Worm (Caenorhabditis elegans) whole organism, late embryonic: Measurements from ENCODE around the gene C13G3.12.
A peak's percentile ranks its signal among the peaks of the same experiment; 100 is the strongest.

Source experiments
- C08G9.2 ChIP-seq: sonication (generic microtip); optimal IDR thresholded peaks from 2 replicates; lab custom pipeline; 2016; ENCODE audit warnings: mild to moderate bottlenecking, missing genetic modification characterization, moderate library complexity, missing compliant biosample characterization
- C38D4.7 ChIP-seq: fragments of 200-800 bp; sonication (Bioruptor generic); optimal IDR thresholded peaks from 2 replicates; lab custom pipeline; 2018; ENCODE audit warnings: mild to moderate bottlenecking, missing genetic modification characterization, moderate library complexity, missing compliant biosample characterization
- F13H6.1 ChIP-seq: sonication (generic microtip); optimal IDR thresholded peaks from 2 replicates; lab custom pipeline; 2016; ENCODE audit warnings: missing genetic modification characterization, missing compliant biosample characterization
- K02D7.2 ChIP-seq: sonication (generic microtip); optimal IDR thresholded peaks from 2 replicates; lab custom pipeline; 2017; ENCODE audit warnings: mild to moderate bottlenecking, missing genetic modification characterization, missing compliant biosample characterization
- K09A11.1 ChIP-seq: sonication (generic microtip); optimal IDR thresholded peaks from 2 replicates; lab custom pipeline; 2017; ENCODE audit warnings: antibody characterized with exemption, mild to moderate bottlenecking, missing genetic modification characterization, missing compliant biosample characterization; ENCODE audit not compliant: insufficient read depth
- Y22D7AL.16 ChIP-seq: sonication (generic microtip); optimal IDR thresholded peaks from 2 replicates; lab custom pipeline; 2016; ENCODE audit warnings: missing genetic modification characterization, missing compliant biosample characterization
- ceh-19 ChIP-seq: fragments of 200-800 bp; sonication (Bioruptor generic); optimal IDR thresholded peaks from 2 replicates; lab custom pipeline; 2018; ENCODE audit warnings: mild to moderate bottlenecking, missing genetic modification characterization, missing compliant biosample characterization
- ceh-24 ChIP-seq: sonication (generic microtip); optimal IDR thresholded peaks from 2 replicates; lab custom pipeline; 2016; ENCODE audit warnings: mild to moderate bottlenecking, missing genetic modification characterization, missing compliant biosample characterization
- ceh-31 ChIP-seq: sonication (generic microtip); optimal IDR thresholded peaks from 2 replicates; lab custom pipeline; 2016; ENCODE audit warnings: missing genetic modification characterization, missing compliant biosample characterization
- ceh-45 ChIP-seq: fragments of 200-800 bp; sonication (Bioruptor generic); IDR thresholded peaks from 2 replicates; pipeline ENCODE4 v1.3.6; 2022; ENCODE audit warnings: missing genetic modification reagents, missing genetic modification characterization, missing compliant biosample characterization
- ceh-48 ChIP-seq: sonication (generic microtip); optimal IDR thresholded peaks from 2 replicates; lab custom pipeline; 2016; ENCODE audit warnings: missing genetic modification characterization, inconsistent platforms, missing compliant biosample characterization
- ceh-6 ChIP-seq: fragments of 200-800 bp; sonication (Bioruptor generic); optimal IDR thresholded peaks from 2 replicates; lab custom pipeline; 2018; ENCODE audit warnings: mild to moderate bottlenecking, missing genetic modification characterization, missing compliant biosample characterization
- che-1 ChIP-seq: sonication (generic microtip); optimal IDR thresholded peaks from 2 replicates; lab custom pipeline; 2016; ENCODE audit warnings: mild to moderate bottlenecking, missing genetic modification characterization, missing compliant biosample characterization
- dmd-4 ChIP-seq: sonication (generic microtip); optimal IDR thresholded peaks from 2 replicates; lab custom pipeline; 2016; ENCODE audit warnings: borderline replicate concordance, missing genetic modification characterization, missing compliant biosample characterization
- elt-2 ChIP-seq: sonication (generic microtip); optimal IDR thresholded peaks from 2 replicates; lab custom pipeline; 2016; ENCODE audit warnings: missing genetic modification reagents, missing genetic modification characterization, missing compliant biosample characterization
- ets-4 ChIP-seq: sonication (generic microtip); optimal IDR thresholded peaks from 2 replicates; lab custom pipeline; 2016; ENCODE audit warnings: missing genetic modification characterization, missing compliant biosample characterization
- eyg-1 ChIP-seq: sonication (generic microtip); optimal IDR thresholded peaks from 2 replicates; lab custom pipeline; 2016; ENCODE audit warnings: missing genotype, missing genetic modification characterization, missing compliant biosample characterization
- fax-1 ChIP-seq: sonication (generic microtip); optimal IDR thresholded peaks from 2 replicates; lab custom pipeline; 2016; ENCODE audit warnings: missing genotype, missing genetic modification characterization, missing compliant biosample characterization
- fkh-10 ChIP-seq: fragments of 150-350 bp; optimal IDR thresholded peaks from 2 replicates; lab custom pipeline; 2014; ENCODE audit warnings: missing biosample characterization, missing genetic modification reagents, missing genetic modification characterization
- hlh-13 ChIP-seq: fragments of 200-800 bp; sonication (Bioruptor generic); optimal IDR thresholded peaks from 2 replicates; lab custom pipeline; 2018; ENCODE audit warnings: mild to moderate bottlenecking, missing genetic modification characterization, missing compliant biosample characterization
- hlh-6 ChIP-seq: sonication (generic microtip); optimal IDR thresholded peaks from 2 replicates; lab custom pipeline; 2016; ENCODE audit warnings: missing genotype, missing genetic modification characterization, missing compliant biosample characterization
- madf-2 ChIP-seq: sonication (generic microtip); optimal IDR thresholded peaks from 2 replicates; lab custom pipeline; 2017; ENCODE audit warnings: missing genetic modification characterization, missing compliant biosample characterization
- nhr-232 ChIP-seq: sonication (generic microtip); optimal IDR thresholded peaks from 2 replicates; lab custom pipeline; 2016; ENCODE audit warnings: missing genetic modification characterization, missing compliant biosample characterization
- npax-4 ChIP-seq: sonication (generic microtip); optimal IDR thresholded peaks from 2 replicates; lab custom pipeline; 2016; ENCODE audit warnings: missing genetic modification characterization, missing compliant biosample characterization
- odd-2 ChIP-seq: sonication (generic microtip); optimal IDR thresholded peaks from 2 replicates; lab custom pipeline; 2017; ENCODE audit warnings: antibody characterized with exemption, mild to moderate bottlenecking, missing genetic modification characterization, missing compliant biosample characterization
- pat-9 ChIP-seq: fragments of 200-800 bp; sonication (Bioruptor generic); optimal IDR thresholded peaks from 2 replicates; lab custom pipeline; 2018; ENCODE audit warnings: mild to moderate bottlenecking, missing genetic modification characterization, moderate library complexity, missing compliant biosample characterization
- pax-1 ChIP-seq: fragments of 150-350 bp; optimal IDR thresholded peaks from 2 replicates; lab custom pipeline; 2014; ENCODE audit warnings: missing biosample characterization, missing genetic modification characterization
- pha-2 ChIP-seq: sonication (generic microtip); optimal IDR thresholded peaks from 2 replicates; lab custom pipeline; 2017; ENCODE audit warnings: mild to moderate bottlenecking, missing genetic modification characterization, missing compliant biosample characterization
- pqm-1 ChIP-seq: sonication (generic microtip); optimal IDR thresholded peaks from 2 replicates; lab custom pipeline; 2016; ENCODE audit warnings: missing genetic modification characterization, missing compliant biosample characterization
- rnt-1 ChIP-seq: sonication (generic microtip); optimal IDR thresholded peaks from 2 replicates; lab custom pipeline; 2016; ENCODE audit warnings: missing genetic modification characterization, missing compliant biosample characterization
- sdc-2 ChIP-seq: sonication (generic microtip); optimal IDR thresholded peaks from 2 replicates; lab custom pipeline; 2016; ENCODE audit warnings: missing genotype, missing genetic modification characterization, missing compliant biosample characterization
- sox-4 ChIP-seq: sonication (generic microtip); optimal IDR thresholded peaks from 2 replicates; lab custom pipeline; 2017; ENCODE audit warnings: mild to moderate bottlenecking, missing genetic modification characterization, inconsistent platforms, missing compliant biosample characterization
- tbx-2 ChIP-seq: sonication (generic microtip); optimal IDR thresholded peaks from 2 replicates; lab custom pipeline; 2016; ENCODE audit warnings: missing genetic modification characterization, missing compliant biosample characterization
- unc-42 ChIP-seq: sonication (generic microtip); optimal IDR thresholded peaks from 2 replicates; lab custom pipeline; 2016; ENCODE audit warnings: missing genotype, missing genetic modification characterization, missing compliant biosample characterization
- unc-86 ChIP-seq: sonication (generic microtip); optimal IDR thresholded peaks from 2 replicates; lab custom pipeline; 2016; ENCODE audit warnings: missing genetic modification characterization, missing compliant biosample characterization
- zip-5 ChIP-seq: sonication (generic microtip); optimal IDR thresholded peaks from 2 replicates; lab custom pipeline; 2016; ENCODE audit warnings: missing genetic modification characterization, missing compliant biosample characterization

The C13G3.12 gene

DNA sequence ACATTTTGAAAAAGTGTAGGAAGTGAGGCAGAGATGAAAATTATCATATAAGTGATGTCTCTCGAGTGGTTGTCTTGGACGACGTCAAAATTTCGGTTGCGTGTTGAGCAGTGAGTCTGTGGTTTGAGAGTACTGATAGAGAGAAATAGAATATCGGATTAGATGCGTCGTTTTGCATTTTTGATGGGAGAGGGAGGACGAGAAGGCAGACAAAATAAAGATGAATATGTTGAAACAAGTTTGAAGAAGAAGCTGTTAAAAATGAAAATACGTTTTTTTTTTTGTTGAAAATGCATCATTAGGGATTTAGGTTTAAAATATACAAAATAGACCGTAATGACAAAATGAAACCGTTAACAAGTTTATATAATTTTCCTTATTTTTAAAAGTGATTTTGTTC is 40.4 kb upstream of the C13G3.12 start, which contains the start of gene T04C12.9:
Gene T04C12.9, minus strand, starts transcription at position 101 of the 400 bp plus-strand sequence.
- no peak for TF ChIP-seq C08G9.2
- TF ChIP-seq elt-2 (tag; lab: Kevin White, UChicago): no peak
- no peak for TF ChIP-seq F13H6.1
- TF ChIP-seq K09A11.1 (tag; lab: Kevin White, UChicago): no peak
- no peak for TF ChIP-seq ceh-24 (tag; lab: Kevin White, UChicago)
- no peak for TF ChIP-seq eyg-1 (tag; lab: Kevin White, UChicago)
- no peak for TF ChIP-seq ets-4 (tag; lab: Kevin White, UChicago)

ce11 chrV:11061887-11062286 is 39.2 kb upstream of the C13G3.12 start:
- TF ChIP-seq unc-42 (tag; lab: Kevin White, UChicago) (no peak), tbx-2 (tag; lab: Kevin White, UChicago) (no peak)

ce11 chrV:11060239-11060984 is 37.7 kb upstream of the C13G3.12 start, which contains the start of gene T04C12.11:
Gene T04C12.11, minus strand, starts transcription at chrV:11060289.
- TF ChIP-seq ceh-19 (GFP tag; lab: Kevin White, UChicago) (no peak), pax-1 (no peak), rnt-1 (no peak), K02D7.2 (tag; lab: Kevin White, UChicago) (no peak), hlh-6 (tag; lab: Kevin White, UChicago) (no peak), npax-4 (tag; lab: Kevin White, UChicago) (no peak), pha-2 (tag; lab: Kevin White, UChicago) (no peak), Y22D7AL.16 (no peak), odd-2 (tag; lab: Kevin White, UChicago) (no peak), hlh-13 (no peak), nhr-232 (no peak), pqm-1 (no peak)

ce11 chrV:11059180-11059579 is 36.5 kb upstream of the C13G3.12 start, which contains the start of gene T04C12.1:
Gene T04C12.1, minus strand, starts transcription at chrV:11059269.
- no peak for TF ChIP-seq pat-9
- peak; percentile 45 for TF ChIP-seq elt-2 (tag; lab: Kevin White, UChicago)
- no peak for TF ChIP-seq unc-86 (tag; lab: Kevin White, UChicago)

- TF ChIP-seq rnt-1: no peak
- no peak for TF ChIP-seq unc-42 (tag; lab: Kevin White, UChicago)
- no peak for TF ChIP-seq ceh-19 (GFP tag; lab: Kevin White, UChicago)
- no peak for TF ChIP-seq ceh-31 (tag; lab: Kevin White, UChicago)
- TF ChIP-seq C38D4.7 (GFP tag; lab: Kevin White, UChicago): no peak
- no peak for TF ChIP-seq ets-4 (tag; lab: Kevin White, UChicago)
- TF ChIP-seq fax-1 (tag; lab: Kevin White, UChicago): no peak
- no peak for TF ChIP-seq fkh-10 (GFP tag; lab: Kevin White, UChicago)
- no peak for TF ChIP-seq sdc-2 (tag; lab: Kevin White, UChicago)
- TF ChIP-seq tbx-2 (tag; lab: Kevin White, UChicago): no peak
- TF ChIP-seq zip-5: no peak
- no peak for TF ChIP-seq madf-2 (tag; lab: Kevin White, UChicago)
- no peak for TF ChIP-seq che-1 (tag; lab: Kevin White, UChicago)
- no peak for TF ChIP-seq ceh-6 (GFP tag; lab: Kevin White, UChicago)
- no peak for TF ChIP-seq sox-4 (tag; lab: Kevin White, UChicago)
- TF ChIP-seq ceh-45 (GFP tag; lab: Robert Waterston, UW): no peak
- TF ChIP-seq dmd-4 (tag; lab: Kevin White, UChicago): no peak
- TF ChIP-seq ceh-48 (tag; lab: Kevin White, UChicago): no peak
These were observed 34.3 kb upstream of the C13G3.12 start, which contains the start of gene srh-75 for ce11 chrV:11057043-11057442. Gene srh-75, minus strand, starts transcription at chrV:11057143.
